Worm (Caenorhabditis elegans) whole organism, L3 larva: Measurements from ENCODE around the gene E02C12.9.

Source experiments
- R02D3.7 ChIP-seq: fragments of 150-350 bp; optimal IDR thresholded peaks from 2 replicates; lab custom pipeline; 2014; ENCODE audit warnings: missing biosample characterization, missing genetic modification characterization
- ZK546.5 ChIP-seq: sonication (generic microtip); optimal IDR thresholded peaks from 2 replicates; lab custom pipeline; 2017; ENCODE audit warnings: missing biosample characterization, missing genetic modification characterization
- aly-2 ChIP-seq: fragments of 150-350 bp; optimal IDR thresholded peaks from 2 replicates; lab custom pipeline; 2014; ENCODE audit warnings: missing biosample characterization, missing genetic modification characterization
- ama-1 ChIP-seq: fragments of 150-350 bp; optimal IDR thresholded peaks from 2 replicates; lab custom pipeline; 2018
- ceh-16 ChIP-seq: sonication (generic microtip); optimal IDR thresholded peaks from 2 replicates; lab custom pipeline; 2017; ENCODE audit warnings: missing biosample characterization, missing genetic modification characterization
- ceh-28 ChIP-seq: fragments of 150-350 bp; optimal IDR thresholded peaks from 2 replicates; lab custom pipeline; 2014; ENCODE audit warnings: missing biosample characterization, missing genetic modification reagents, missing genetic modification characterization
- ceh-82 ChIP-seq: fragments of 150-350 bp; optimal IDR thresholded peaks from 2 replicates; lab custom pipeline; 2014; ENCODE audit warnings: missing biosample characterization, missing genetic modification characterization
- ceh-9 ChIP-seq: sonication (generic microtip); optimal IDR thresholded peaks from 2 replicates; lab custom pipeline; 2018; ENCODE audit warnings: missing biosample characterization, missing genetic modification characterization
- daf-12 ChIP-seq: fragments of 150-350 bp; optimal IDR thresholded peaks from 2 replicates; lab custom pipeline; 2014; ENCODE audit warnings: missing biosample characterization, missing genetic modification reagents, missing genetic modification characterization
- egl-27 ChIP-seq: sonication (generic microtip); optimal IDR thresholded peaks from 4 replicates; lab custom pipeline; 2017; ENCODE audit warnings: missing biosample characterization, missing genetic modification reagents, missing genetic modification characterization
- egl-5 ChIP-seq: fragments of 150-350 bp; optimal IDR thresholded peaks from 2 replicates; lab custom pipeline; 2017; ENCODE audit warnings: missing biosample characterization, missing genetic modification reagents, missing genetic modification characterization, inconsistent platforms
- elt-1 ChIP-seq: fragments of 150-350 bp; optimal IDR thresholded peaks from 2 replicates; lab custom pipeline; 2014; ENCODE audit warnings: missing biosample characterization, missing genetic modification characterization
- elt-2 ChIP-seq: sonication (generic microtip); optimal IDR thresholded peaks from 2 replicates; lab custom pipeline; 2016; ENCODE audit warnings: missing genetic modification reagents, mild to moderate bottlenecking, missing genetic modification characterization, missing compliant biosample characterization
- elt-3 ChIP-seq, 3 experiments: fragments of 150-350 bp in 1 of 3; sonication (generic microtip) in 2 of 3; optimal IDR thresholded peaks; 2 replicates in 2 of 3; 4 replicates in 1 of 3; lab custom pipeline; 2014 to 2017; ENCODE audit warnings: missing biosample characterization in 3 of 3, missing genetic modification characterization in 3 of 3
- eor-1 ChIP-seq, 2 experiments: fragments of 150-350 bp; optimal IDR thresholded peaks; 2 replicates each; lab custom pipeline; 2014 to 2018; ENCODE audit warnings: missing biosample characterization in 2 of 2, missing genetic modification characterization in 2 of 2
- fkh-10 ChIP-seq: sonication (generic microtip); optimal IDR thresholded peaks from 2 replicates; lab custom pipeline; 2017; ENCODE audit warnings: missing biosample characterization, missing genetic modification reagents, missing genetic modification characterization
- fkh-2 ChIP-seq: fragments of 150-350 bp; optimal IDR thresholded peaks from 2 replicates; lab custom pipeline; 2014; ENCODE audit warnings: missing biosample characterization, missing genetic modification reagents, missing genetic modification characterization
- fos-1 ChIP-seq: fragments of 150-350 bp; optimal IDR thresholded peaks from 2 replicates; lab custom pipeline; 2014; ENCODE audit warnings: missing biosample characterization, missing genetic modification characterization
- hmg-11 ChIP-seq: sonication (generic microtip); optimal IDR thresholded peaks from 2 replicates; lab custom pipeline; 2016; ENCODE audit warnings: missing genetic modification characterization, missing compliant biosample characterization
- jun-1 ChIP-seq: fragments of 150-350 bp; optimal IDR thresholded peaks from 2 replicates; lab custom pipeline; 2014; ENCODE audit warnings: missing biosample characterization, missing genetic modification reagents, missing genetic modification characterization
- lin-15B ChIP-seq: fragments of 150-350 bp; optimal IDR thresholded peaks from 2 replicates; lab custom pipeline; 2014; ENCODE audit warnings: missing biosample characterization, missing genetic modification characterization
- lin-39 ChIP-seq: fragments of 150-350 bp; optimal IDR thresholded peaks from 2 replicates; lab custom pipeline; 2018; ENCODE audit warnings: missing biosample characterization, missing genetic modification reagents, missing genetic modification characterization
- lsy-12 ChIP-seq: sonication (generic microtip); optimal IDR thresholded peaks from 2 replicates; lab custom pipeline; 2016; ENCODE audit warnings: mild to moderate bottlenecking, missing genetic modification characterization, missing compliant biosample characterization
- mdl-1 ChIP-seq: fragments of 150-350 bp; optimal IDR thresholded peaks from 2 replicates; lab custom pipeline; 2014; ENCODE audit warnings: missing biosample characterization, missing genetic modification characterization
- mml-1 ChIP-seq: fragments of 150-350 bp; sonication (generic microtip); optimal IDR thresholded peaks from 3 replicates; lab custom pipeline; 2014; ENCODE audit warnings: missing biosample characterization, missing genetic modification characterization
- nfya-1 ChIP-seq: sonication (generic microtip); optimal IDR thresholded peaks from 2 replicates; lab custom pipeline; 2017; ENCODE audit warnings: missing genetic modification characterization, mild to moderate bottlenecking, missing compliant biosample characterization, antibody characterized with exemption, moderate library complexity; ENCODE audit not compliant: insufficient read depth
- nhr-11 ChIP-seq: fragments of 150-350 bp; optimal IDR thresholded peaks from 2 replicates; lab custom pipeline; 2014; ENCODE audit warnings: missing biosample characterization, missing genetic modification characterization
- nhr-12 ChIP-seq: fragments of 150-350 bp; optimal IDR thresholded peaks from 2 replicates; lab custom pipeline; 2014; ENCODE audit warnings: missing biosample characterization, missing genetic modification characterization
- nhr-23 ChIP-seq: fragments of 150-350 bp; optimal IDR thresholded peaks from 2 replicates; lab custom pipeline; 2014; ENCODE audit warnings: missing biosample characterization, missing genetic modification reagents, missing genetic modification characterization
- nhr-237 ChIP-seq: fragments of 150-350 bp; optimal IDR thresholded peaks from 2 replicates; lab custom pipeline; 2014; ENCODE audit warnings: missing biosample characterization, missing genetic modification characterization
- nhr-25 ChIP-seq: sonication (generic microtip); optimal IDR thresholded peaks from 2 replicates; lab custom pipeline; 2017; ENCODE audit warnings: missing biosample characterization, missing genetic modification characterization
- nhr-28 ChIP-seq: fragments of 150-350 bp; optimal IDR thresholded peaks from 2 replicates; lab custom pipeline; 2014; ENCODE audit warnings: missing biosample characterization, missing genetic modification characterization
- nhr-43 ChIP-seq: sonication (generic microtip); optimal IDR thresholded peaks from 2 replicates; lab custom pipeline; 2016; ENCODE audit warnings: mild to moderate bottlenecking, missing genetic modification characterization, missing compliant biosample characterization; ENCODE audit not compliant: poor library complexity, severe bottlenecking
- nhr-67 ChIP-seq: fragments of 150-350 bp; optimal IDR thresholded peaks from 2 replicates; lab custom pipeline; 2014; ENCODE audit warnings: missing biosample characterization, missing genetic modification characterization
- nhr-76 ChIP-seq: fragments of 150-350 bp; sonication (generic microtip); optimal IDR thresholded peaks from 5 replicates; lab custom pipeline; 2014; ENCODE audit warnings: missing biosample characterization, missing genetic modification characterization
- nhr-77 ChIP-seq: fragments of 150-350 bp; optimal IDR thresholded peaks from 2 replicates; lab custom pipeline; 2014; ENCODE audit warnings: missing biosample characterization, missing genetic modification characterization
- pha-4 ChIP-seq: fragments of 150-350 bp; optimal IDR thresholded peaks from 2 replicates; lab custom pipeline; 2014; ENCODE audit warnings: missing biosample characterization, missing genetic modification reagents, missing genetic modification characterization
- pqm-1 ChIP-seq: fragments of 150-350 bp; optimal IDR thresholded peaks from 2 replicates; lab custom pipeline; 2017; ENCODE audit warnings: missing biosample characterization, missing genetic modification characterization, inconsistent platforms
- sea-2 ChIP-seq: fragments of 150-350 bp; sonication (generic microtip); optimal IDR thresholded peaks from 4 replicates; lab custom pipeline; 2014; ENCODE audit warnings: missing biosample characterization, missing genetic modification reagents, missing genetic modification characterization
- skn-1 ChIP-seq: fragments of 150-350 bp; optimal IDR thresholded peaks from 2 replicates; lab custom pipeline; 2014; ENCODE audit warnings: missing biosample characterization, missing genetic modification characterization
- snpc-4 ChIP-seq: fragments of 150-350 bp; optimal IDR thresholded peaks from 2 replicates; lab custom pipeline; 2014; ENCODE audit warnings: missing biosample characterization, missing genetic modification characterization
- tbx-2 ChIP-seq: sonication (generic microtip); optimal IDR thresholded peaks from 2 replicates; lab custom pipeline; 2016; ENCODE audit warnings: mild to moderate bottlenecking, missing genetic modification characterization, missing compliant biosample characterization
- unc-39 ChIP-seq: sonication (generic microtip); optimal IDR thresholded peaks from 4 replicates; lab custom pipeline; 2017; ENCODE audit warnings: missing biosample characterization, missing genetic modification characterization
- unc-62 ChIP-seq: fragments of 150-350 bp; sonication (generic microtip); optimal IDR thresholded peaks from 4 replicates; lab custom pipeline; 2014; ENCODE audit warnings: missing biosample characterization, missing genetic modification reagents, missing genetic modification characterization
- zag-1 ChIP-seq: fragments of 150-350 bp; optimal IDR thresholded peaks from 2 replicates; lab custom pipeline; 2014; ENCODE audit warnings: missing biosample characterization, missing genetic modification characterization
- ztf-11 ChIP-seq: fragments of 150-350 bp; optimal IDR thresholded peaks from 2 replicates; lab custom pipeline; 2014; ENCODE audit warnings: missing biosample characterization, missing genetic modification characterization
- ztf-4 ChIP-seq: fragments of 150-350 bp; optimal IDR thresholded peaks from 2 replicates; lab custom pipeline; 2014; ENCODE audit warnings: missing biosample characterization, missing genetic modification characterization

E02C12.9 gene

ce11 chrV:9346804-9347203 is 28.5 kb downstream of the E02C12.9 start, which contains the start of the genes K07B1.7 and try-5:
K07B1.7 (minus strand) TSS chrV:9346962.
try-5 (plus strand) TSS chrV:9347044.
- TF ChIP-seq ZK546.5 (no peak), nhr-237 (tag; lab: Kevin White, UChicago) (no peak), nhr-76 (tag; lab: Kevin White, UChicago) (no peak), snpc-4 (tag; lab: Kevin White, UChicago) (no peak), nhr-25 (tag; lab: Kevin White, UChicago) (peak; percentile 62), ama-1 (no peak), lin-39 (tag; lab: Kevin White, UChicago) (peak; percentile 12), ceh-16 (no peak), R02D3.7 (tag; lab: Kevin White, UChicago) (peak; percentile 96), mdl-1 (tag; lab: Kevin White, UChicago) (no peak), nhr-11 (tag; lab: Kevin White, UChicago) (no peak), fkh-10 (GFP tag; lab: Kevin White, UChicago) (no peak), zag-1 (tag; lab: Kevin White, UChicago) (no peak), unc-39 (tag; lab: Kevin White, UChicago) (no peak), hmg-11 (tag; lab: Kevin White, UChicago) (no peak), nhr-43 (tag; lab: Kevin White, UChicago) (no peak), ceh-9 (tag; lab: Kevin White, UChicago) (no peak), mml-1 (tag; lab: Kevin White, UChicago) (no peak), nhr-28 (tag; lab: Kevin White, UChicago) (no peak), nhr-23 (tag; lab: Kevin White, UChicago) (no peak), pqm-1 (tag; lab: Kevin White, UChicago) (no peak), ztf-4 (tag; lab: Kevin White, UChicago) (no peak), aly-2 (tag; lab: Kevin White, UChicago) (no peak), nhr-67 (tag; lab: Kevin White, UChicago) (no peak), egl-27 (no peak), daf-12 (tag; lab: Kevin White, UChicago) (no peak), egl-5 (peak; percentile 54), skn-1 (peak; percentile 61), elt-2 (tag; lab: Kevin White, UChicago) (no peak), ztf-11 (tag; lab: Kevin White, UChicago) (no peak), ceh-28 (tag; lab: Kevin White, UChicago) (peak; percentile 94), lin-15B (tag; lab: Kevin White, UChicago) (peak; percentile 64), tbx-2 (no peak), sea-2 (GFP tag; lab: Kevin White, UChicago) (no peak), elt-3 (tag; optimal IDR thresholded peaks at IDR 0.05; lab: Kevin White, UChicago) (no peak), fos-1 (tag; lab: Kevin White, UChicago) (no peak), eor-1 (tag; optimal IDR thresholded peaks at IDR 0.05; lab: Kevin White, UChicago) (no peak), pha-4 (tag; lab: Kevin White, UChicago) (peak; percentile 85), ceh-82 (tag; lab: Kevin White, UChicago) (no peak), nhr-77 (tag; lab: Kevin White, UChicago) (no peak), nhr-12 (tag; lab: Kevin White, UChicago) (no peak), nfya-1 (tag; lab: Kevin White, UChicago) (peak; percentile 82), jun-1 (no peak), elt-1 (tag; lab: Kevin White, UChicago) (no peak), lsy-12 (tag; lab: Kevin White, UChicago) (no peak), fkh-2 (tag; lab: Kevin White, UChicago) (no peak), unc-62 (GFP tag; lab: Kevin White, UChicago) (no peak)
